Fruit fly (Drosophila melanogaster) whole organism, embryonic: ENCODE data around the gene CG8329.
A peak's percentile ranks its signal among the peaks of the same experiment; 100 is the strongest.

Source experiments
- BEAF-32 ChIP-seq: fragments of 200-800 bp; sonication (Bioruptor generic); optimal IDR thresholded peaks from 3 replicates; lab custom pipeline; 2017; ENCODE audit warnings: missing biosample characterization, missing genetic modification characterization, mild to moderate bottlenecking, moderate library complexity, missing genetic modification reagents
- C15 ChIP-seq: fragments of 200-800 bp; sonication (Bioruptor generic); IDR thresholded peaks from 3 replicates; pipeline ENCODE4 v1.3.6; 2022; ENCODE audit warnings: missing biosample characterization, missing genetic modification characterization
- CG10267 ChIP-seq: fragments of 200-800 bp; sonication (Bioruptor generic); optimal IDR thresholded peaks from 2 replicates; lab custom pipeline; 2018; ENCODE audit warnings: missing biosample characterization, mild to moderate bottlenecking, missing genetic modification characterization, moderate library complexity
- CG12299 ChIP-seq: fragments of 200-800 bp; sonication (Bioruptor generic); optimal IDR thresholded peaks from 2 replicates; lab custom pipeline; 2018; ENCODE audit warnings: missing biosample characterization, mild to moderate bottlenecking, missing genetic modification characterization
- CG12659 ChIP-seq: fragments of 200-800 bp; sonication (Bioruptor generic); optimal IDR thresholded peaks from 3 replicates; lab custom pipeline; 2017; ENCODE audit warnings: mild to moderate bottlenecking, missing biosample characterization, missing genetic modification reagents, missing genetic modification characterization
- CG12744 ChIP-seq: fragments of 200-800 bp; sonication (Bioruptor generic); optimal IDR thresholded peaks from 2 replicates; lab custom pipeline; 2016; ENCODE audit warnings: missing biosample characterization, missing genetic modification characterization
- CG13894 ChIP-seq: fragments of 200-800 bp; sonication (Bioruptor generic); optimal IDR thresholded peaks from 3 replicates; lab custom pipeline; 2018; ENCODE audit warnings: missing biosample characterization, mild to moderate bottlenecking, missing genetic modification characterization, moderate library complexity
- CG15269 ChIP-seq: fragments of 200-800 bp; sonication (Bioruptor generic); optimal IDR thresholded peaks from 2 replicates; lab custom pipeline; 2018; ENCODE audit warnings: missing biosample characterization, mild to moderate bottlenecking, missing genetic modification characterization, moderate library complexity
- CG1602 ChIP-seq: fragments of 200-800 bp; sonication (Bioruptor generic); optimal IDR thresholded peaks from 3 replicates; lab custom pipeline; 2016; ENCODE audit warnings: missing biosample characterization, missing genetic modification characterization
- CG18011 ChIP-seq: fragments of 200-800 bp; sonication (Bioruptor generic); optimal IDR thresholded peaks from 2 replicates; lab custom pipeline; 2017; ENCODE audit warnings: missing biosample characterization, missing genetic modification characterization, mild to moderate bottlenecking, moderate library complexity, missing genotype
- CG1832 ChIP-seq: fragments of 200-800 bp; sonication (Bioruptor generic); optimal IDR thresholded peaks from 2 replicates; lab custom pipeline; 2017; ENCODE audit warnings: missing biosample characterization, mild to moderate bottlenecking, missing genetic modification characterization, inconsistent platforms
- CG2120 ChIP-seq: fragments of 200-800 bp; sonication (Bioruptor generic); optimal IDR thresholded peaks from 3 replicates; lab custom pipeline; 2016; ENCODE audit warnings: missing biosample characterization, missing genetic modification characterization
- CG32772 ChIP-seq: fragments of 200-800 bp; sonication (Bioruptor generic); IDR thresholded peaks from 2 replicates; pipeline ENCODE4 v1.3.6; 2022; ENCODE audit warnings: missing biosample characterization, missing genetic modification characterization
- CG42726 ChIP-seq: fragments of 200-800 bp; sonication (Bioruptor generic); IDR thresholded peaks from 2 replicates; pipeline ENCODE4 v1.3.6; 2022; ENCODE audit warnings: missing biosample characterization, missing genetic modification characterization; ENCODE audit not compliant: partially characterized antibody
- CG4360 ChIP-seq: fragments of 200-800 bp; sonication (Bioruptor generic); IDR thresholded peaks from 2 replicates; pipeline ENCODE4 v1.3.6; 2022; ENCODE audit warnings: missing biosample characterization, missing genetic modification characterization
- CG4820 ChIP-seq: fragments of 200-800 bp; sonication (Bioruptor generic); optimal IDR thresholded peaks from 3 replicates; lab custom pipeline; 2016; ENCODE audit warnings: missing biosample characterization, missing genetic modification characterization
- CG9797 ChIP-seq: fragments of 200-800 bp; sonication (Bioruptor generic); optimal IDR thresholded peaks from 3 replicates; lab custom pipeline; 2018; ENCODE audit warnings: missing biosample characterization, mild to moderate bottlenecking, missing genetic modification characterization
- CG9876 ChIP-seq: fragments of 200-800 bp; sonication (Bioruptor generic); optimal IDR thresholded peaks from 2 replicates; lab custom pipeline; 2016; ENCODE audit warnings: missing biosample characterization, missing genetic modification characterization
- CTCF ChIP-seq: fragments of 200-800 bp; sonication (Bioruptor generic); optimal IDR thresholded peaks from 2 replicates; lab custom pipeline; 2017; ENCODE audit warnings: missing biosample characterization, mild to moderate bottlenecking, missing genetic modification characterization, moderate library complexity
- CrebB ChIP-seq: fragments of 200-800 bp; sonication (Bioruptor generic); optimal IDR thresholded peaks from 3 replicates; lab custom pipeline; 2018; ENCODE audit warnings: missing biosample characterization, mild to moderate bottlenecking, missing genetic modification characterization
- Dbx ChIP-seq: fragments of 200-800 bp; sonication (Bioruptor generic); IDR thresholded peaks from 3 replicates; pipeline ENCODE4 v1.3.6; 2022; ENCODE audit warnings: missing biosample characterization, missing genetic modification characterization
- Dfd ChIP-seq, 2 experiments: fragments of >200 bp; optimal IDR thresholded peaks; 2 replicates each; lab custom pipeline; 2017; ENCODE audit warnings: missing biosample characterization in 2 of 2, missing genetic modification characterization in 2 of 2
- Dp ChIP-seq: fragments of 200-800 bp; sonication (Bioruptor generic); optimal IDR thresholded peaks from 2 replicates; lab custom pipeline; 2018; ENCODE audit warnings: missing biosample characterization, mild to moderate bottlenecking, missing genetic modification characterization, moderate library complexity
- Fer3 ChIP-seq: fragments of 200-800 bp; sonication (Bioruptor generic); optimal IDR thresholded peaks from 2 replicates; lab custom pipeline; 2018; ENCODE audit warnings: missing biosample characterization, mild to moderate bottlenecking, missing genetic modification characterization, moderate library complexity
- GATAe ChIP-seq: fragments of 200-800 bp; sonication (Bioruptor generic); conservative IDR thresholded peaks from 2 replicates; pipeline ENCODE4 v1.3.6; 2022; ENCODE audit warnings: missing biosample characterization, missing genetic modification characterization
- HLHmδ ChIP-seq: fragments of 200-800 bp; sonication (Bioruptor generic); optimal IDR thresholded peaks from 2 replicates; lab custom pipeline; 2018; ENCODE audit warnings: missing biosample characterization, mild to moderate bottlenecking, missing genetic modification characterization, moderate library complexity
- Hey ChIP-seq: fragments of 200-800 bp; sonication (Bioruptor generic); optimal IDR thresholded peaks from 3 replicates; lab custom pipeline; 2018; ENCODE audit warnings: missing biosample characterization, mild to moderate bottlenecking, missing genetic modification characterization
- Jarid2 ChIP-seq: fragments of 200-800 bp; sonication (Bioruptor generic); optimal IDR thresholded peaks from 3 replicates; lab custom pipeline; 2017; ENCODE audit warnings: mild to moderate bottlenecking, missing biosample characterization, missing genetic modification reagents, missing genetic modification characterization
- MBD-R2 ChIP-seq: fragments of 200-800 bp; sonication (Bioruptor generic); IDR thresholded peaks from 2 replicates; pipeline ENCODE4 v1.3.6; 2022; ENCODE audit warnings: missing biosample characterization, missing genetic modification characterization
- MESR4 ChIP-seq: fragments of 200-800 bp; sonication (Bioruptor generic); optimal IDR thresholded peaks from 2 replicates; lab custom pipeline; 2018; ENCODE audit warnings: missing biosample characterization, mild to moderate bottlenecking, missing genetic modification characterization, moderate library complexity
- Scr ChIP-seq: fragments of 200-800 bp; sonication (Bioruptor generic); IDR thresholded peaks from 2 replicates; pipeline ENCODE4 v1.3.6; 2022; ENCODE audit warnings: missing biosample characterization, missing genetic modification characterization; ENCODE audit not compliant: partially characterized antibody
- Six4 ChIP-seq: fragments of 200-800 bp; sonication (Bioruptor generic); optimal IDR thresholded peaks from 2 replicates; lab custom pipeline; 2016; ENCODE audit warnings: missing biosample characterization, missing genetic modification characterization
- Stat92E ChIP-seq, 3 experiments: fragments of >200 bp in 2 of 3; fragments of 200-800 bp in 1 of 3; sonication (Bioruptor generic) in 1 of 3; optimal IDR thresholded peaks; 2 replicates each; lab custom pipeline; 2017 to 2019; ENCODE audit warnings: missing biosample characterization in 3 of 3, missing genetic modification characterization in 3 of 3, mild to moderate bottlenecking in 1 of 3, moderate library complexity in 1 of 3
- al ChIP-seq: fragments of 200-800 bp; sonication (Bioruptor generic); IDR thresholded peaks from 2 replicates; pipeline ENCODE4 v1.3.6; 2022; ENCODE audit warnings: missing biosample characterization, missing genetic modification characterization
- amos ChIP-seq: fragments of 200-800 bp; sonication (Bioruptor generic); IDR thresholded peaks from 2 replicates; pipeline ENCODE4 v1.3.6; 2022; ENCODE audit warnings: missing biosample characterization, missing genetic modification characterization; ENCODE audit not compliant: partially characterized antibody
- btn ChIP-seq: fragments of 200-800 bp; sonication (Bioruptor generic); optimal IDR thresholded peaks from 2 replicates; lab custom pipeline; 2016; ENCODE audit warnings: missing biosample characterization, missing genetic modification characterization
- cg ChIP-seq: fragments of 200-800 bp; sonication (Bioruptor generic); optimal IDR thresholded peaks from 3 replicates; lab custom pipeline; 2019; ENCODE audit warnings: missing biosample characterization, mild to moderate bottlenecking, missing genetic modification characterization, moderate library complexity
- disco-r ChIP-seq: fragments of 200-800 bp; sonication (Bioruptor generic); optimal IDR thresholded peaks from 2 replicates; lab custom pipeline; 2016; ENCODE audit warnings: missing biosample characterization, missing genetic modification characterization
- en ChIP-seq: fragments of 200-800 bp; sonication (Bioruptor generic); optimal IDR thresholded peaks from 2 replicates; lab custom pipeline; 2016; ENCODE audit warnings: missing biosample characterization, missing genetic modification characterization
- eyg ChIP-seq: fragments of 200-800 bp; sonication (Bioruptor generic); optimal IDR thresholded peaks from 3 replicates; lab custom pipeline; 2016; ENCODE audit warnings: missing biosample characterization, missing genetic modification characterization
- ftz-f1 ChIP-seq: fragments of 200-800 bp; sonication (Bioruptor generic); optimal IDR thresholded peaks from 2 replicates; lab custom pipeline; 2016; ENCODE audit warnings: missing biosample characterization, missing genetic modification characterization
- fu2 ChIP-seq: fragments of 200-800 bp; sonication (Bioruptor generic); optimal IDR thresholded peaks from 2 replicates; lab custom pipeline; 2016; ENCODE audit warnings: missing biosample characterization, missing genetic modification characterization
- gsb ChIP-seq: fragments of 200-800 bp; sonication (Bioruptor generic); IDR thresholded peaks from 2 replicates; pipeline ENCODE4 v1.3.6; 2022; ENCODE audit warnings: missing biosample characterization, missing genetic modification characterization
- inv ChIP-seq: fragments of 200-800 bp; sonication (Bioruptor generic); IDR thresholded peaks from 2 replicates; pipeline ENCODE4 v1.3.6; 2022; ENCODE audit warnings: missing biosample characterization, missing genetic modification characterization; ENCODE audit not compliant: partially characterized antibody
- lmd ChIP-seq: fragments of 200-800 bp; sonication (Bioruptor generic); IDR thresholded peaks from 2 replicates; pipeline ENCODE4 v1.3.6; 2022; ENCODE audit warnings: missing biosample characterization, missing genetic modification characterization
- nmo ChIP-seq: fragments of 200-800 bp; sonication (Bioruptor generic); optimal IDR thresholded peaks from 2 replicates; lab custom pipeline; 2018; ENCODE audit warnings: missing biosample characterization, mild to moderate bottlenecking, missing genetic modification characterization, moderate library complexity
- odd ChIP-seq: fragments of 200-800 bp; sonication (Bioruptor generic); optimal IDR thresholded peaks from 2 replicates; lab custom pipeline; 2017; ENCODE audit warnings: missing biosample characterization, mild to moderate bottlenecking, missing genetic modification characterization
- otp ChIP-seq: fragments of 200-800 bp; sonication (Bioruptor generic); IDR thresholded peaks from 3 replicates; pipeline ENCODE4, ENCODE4 v1.3.6; 2022; ENCODE audit warnings: missing biosample characterization, missing genetic modification characterization
- peb ChIP-seq: fragments of 200-800 bp; sonication (Bioruptor generic); IDR thresholded peaks from 2 replicates; pipeline ENCODE4 v1.3.6; 2022; ENCODE audit warnings: missing biosample characterization, missing genetic modification characterization
- sens ChIP-seq: fragments of 200-800 bp; sonication (Bioruptor generic); peaks from one replicate; lab custom pipeline; 2016; ENCODE audit warnings: missing biosample characterization, missing genetic modification characterization
- seq ChIP-seq: fragments of 200-800 bp; sonication (Bioruptor generic); IDR thresholded peaks from 2 replicates; pipeline ENCODE4 v1.3.6; 2022; ENCODE audit warnings: missing biosample characterization, missing genetic modification characterization
- wdn ChIP-seq: fragments of 200-800 bp; sonication (Bioruptor generic); IDR thresholded peaks from 2 replicates; pipeline ENCODE4 v1.3.6; 2022; ENCODE audit warnings: missing biosample characterization, missing genetic modification characterization

Gene CG8329

DNA sequence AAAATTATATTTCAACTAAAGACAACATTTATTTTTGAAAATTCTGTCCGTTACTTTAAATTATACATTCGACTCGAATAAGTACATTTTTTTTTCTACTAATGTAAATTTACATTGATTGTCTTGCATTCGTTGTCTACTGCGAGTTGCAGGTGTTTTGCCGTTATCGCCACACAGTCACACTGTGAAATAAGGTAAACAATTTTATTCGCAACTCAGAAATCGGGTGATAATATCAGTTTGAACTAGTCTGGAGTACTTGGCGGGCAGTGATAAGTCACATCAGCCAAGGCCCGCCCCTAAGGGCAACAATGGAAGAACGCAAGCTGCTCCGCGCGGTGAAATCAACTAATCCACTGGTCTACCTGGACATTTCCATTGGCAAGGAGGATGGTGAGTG lies 8.0 kb upstream of the CG8329 start (continued):
- TF ChIP-seq CG12659 (GFP tag; lab: Kevin White, UChicago) (no peak), GATAe (GFP tag; lab: Robert Waterston, UW) (no peak), peb (GFP tag; lab: Robert Waterston, UW) (no peak), CG9797 (peak; percentile 62), CG1832 (GFP tag; lab: Kevin White, UChicago) (no peak), wdn (GFP tag; lab: Robert Waterston, UW) (no peak), Scr (GFP tag; lab: Robert Waterston, UW) (peak; percentile 28; the same call in 1 of the 2 replicates), en (GFP tag; lab: Kevin White, UChicago) (no peak), seq (GFP tag; lab: Robert Waterston, UW) (no peak), CrebB (tag; lab: Kevin White, UChicago) (no peak), btn (GFP tag; lab: Kevin White, UChicago) (no peak), Dfd (GFP tag; optimal IDR thresholded peaks at IDR 0.05; lab: Kevin White, UChicago) (no peak), CG18011 (GFP tag; lab: Kevin White, UChicago) (no peak), C15 (GFP tag; lab: Robert Waterston, UW) (no peak), amos (GFP tag; lab: Robert Waterston, UW) (peak; percentile 67), nmo (no peak), MBD-R2 (GFP tag; lab: Robert Waterston, UW) (peak; percentile 75), CG15269 (no peak), CG32772 (GFP tag; lab: Robert Waterston, UW) (no peak), odd (GFP tag; lab: Kevin White, UChicago) (no peak), CG4820 (GFP tag; lab: Kevin White, UChicago) (no peak), Stat92E (GFP tag; optimal IDR thresholded peaks at IDR 0.05; lab: Kevin White, UChicago) (no peak), eyg (GFP tag; lab: Kevin White, UChicago) (no peak), CG2120 (GFP tag; lab: Kevin White, UChicago) (no peak), Fer3 (no peak), Six4 (GFP tag; lab: Kevin White, UChicago) (no peak), CG4360 (GFP tag; lab: Robert Waterston, UW) (no peak), otp (GFP tag; lab: Robert Waterston, UW) (no peak), CG1602 (no peak), gsb (GFP tag; lab: Robert Waterston, UW) (no peak), CG42726 (GFP tag; lab: Robert Waterston, UW) (peak; percentile 35; the same call in 1 of the 2 replicates), al (no peak), lmd (GFP tag; lab: Robert Waterston, UW) (no peak), cg (GFP tag; lab: Kevin White, UChicago) (no peak), Dbx (no peak), MESR4 (GFP tag; lab: Kevin White, UChicago) (peak; percentile 64), Dp (GFP tag; lab: Kevin White, UChicago) (peak; percentile 42), CG12299 (tag; lab: Kevin White, UChicago) (no peak), fu2 (GFP tag; lab: Kevin White, UChicago) (no peak), HLHmδ (GFP tag; lab: Kevin White, UChicago) (no peak), CG12744 (GFP tag; lab: Kevin White, UChicago) (no peak), disco-r (GFP tag; lab: Kevin White, UChicago) (no peak), BEAF-32 (GFP tag; lab: Kevin White, UChicago) (peak; percentile 42), CTCF (peak; percentile 64), CG10267 (no peak), ftz-f1 (no peak), Hey (no peak), CG13894 (no peak), Jarid2 (GFP tag; lab: Kevin White, UChicago) (no peak), sens (GFP tag; lab: Kevin White, UChicago) (peak; percentile 59), inv (GFP tag; lab: Robert Waterston, UW) (no peak), CG9876 (GFP tag; lab: Kevin White, UChicago) (no peak)
